Fruit fly (Drosophila melanogaster) whole organism, embryonic: ENCODE measurements around the gene CG10031.

Experiments
- Bdp1 ChIP-seq: fragments of 200-800 bp; sonication (Bioruptor generic); optimal IDR thresholded peaks from 3 replicates; lab custom pipeline; 2016; ENCODE audit warnings: missing biosample characterization, missing genetic modification characterization
- CG10366 ChIP-seq: fragments of 200-800 bp; sonication (Bioruptor generic); IDR thresholded peaks from 2 replicates; pipeline ENCODE4 v1.3.6; 2022; ENCODE audit warnings: missing biosample characterization, missing genetic modification characterization
- CG10654 ChIP-seq: fragments of 200-800 bp; sonication (Bioruptor generic); optimal IDR thresholded peaks from 2 replicates; lab custom pipeline; 2016; ENCODE audit warnings: missing biosample characterization, missing genetic modification characterization
- CG12659 ChIP-seq: fragments of 200-800 bp; sonication (Bioruptor generic); optimal IDR thresholded peaks from 3 replicates; lab custom pipeline; 2017; ENCODE audit warnings: mild to moderate bottlenecking, missing biosample characterization, missing genetic modification reagents, missing genetic modification characterization
- CG13775 ChIP-seq: fragments of 200-800 bp; sonication (Bioruptor generic); optimal IDR thresholded peaks from 3 replicates; lab custom pipeline; 2017; ENCODE audit warnings: missing biosample characterization, mild to moderate bottlenecking, missing genetic modification characterization
- CG15514 ChIP-seq: fragments of 200-800 bp; sonication (Bioruptor generic); optimal IDR thresholded peaks from 3 replicates; lab custom pipeline; 2017; ENCODE audit warnings: missing biosample characterization, missing genetic modification characterization, mild to moderate bottlenecking, moderate library complexity, missing genetic modification reagents
- CG15601 ChIP-seq: fragments of 200-800 bp; sonication (Bioruptor generic); optimal IDR thresholded peaks from 3 replicates; lab custom pipeline; 2019; ENCODE audit warnings: missing biosample characterization, mild to moderate bottlenecking, missing genetic modification characterization, moderate library complexity
- CG17385 ChIP-seq: fragments of 200-800 bp; sonication (Bioruptor generic); optimal IDR thresholded peaks from 3 replicates; lab custom pipeline; 2018; ENCODE audit warnings: missing biosample characterization, mild to moderate bottlenecking, missing genetic modification characterization
- CG2199 ChIP-seq: fragments of 200-800 bp; sonication (Bioruptor generic); IDR thresholded peaks from 3 replicates; pipeline ENCODE4 v1.3.6; 2022; ENCODE audit warnings: missing biosample characterization, missing genetic modification characterization
- CG31441 ChIP-seq: fragments of 200-800 bp; sonication (Bioruptor generic); IDR thresholded peaks from 2 replicates; pipeline ENCODE4 v1.3.6; 2022; ENCODE audit warnings: missing biosample characterization, missing genetic modification characterization
- CG3281 ChIP-seq: fragments of 200-800 bp; sonication (Bioruptor generic); optimal IDR thresholded peaks from 3 replicates; lab custom pipeline; 2017; ENCODE audit warnings: missing biosample characterization, mild to moderate bottlenecking, missing genetic modification characterization
- CG5180 ChIP-seq: fragments of 200-800 bp; sonication (Bioruptor generic); optimal IDR thresholded peaks from 3 replicates; lab custom pipeline; 2017; ENCODE audit warnings: missing biosample characterization, missing genetic modification characterization, mild to moderate bottlenecking, moderate library complexity, missing genetic modification reagents
- CG6254 ChIP-seq: fragments of 200-800 bp; sonication (Bioruptor generic); optimal IDR thresholded peaks from 3 replicates; lab custom pipeline; 2017; ENCODE audit warnings: mild to moderate bottlenecking, missing biosample characterization, missing genetic modification reagents, missing genetic modification characterization
- CG8089 ChIP-seq: fragments of 200-800 bp; sonication (Bioruptor generic); optimal IDR thresholded peaks from 3 replicates; lab custom pipeline; 2016; ENCODE audit warnings: missing biosample characterization, missing genetic modification characterization
- CG9215 ChIP-seq: fragments of 200-800 bp; sonication (Bioruptor generic); IDR thresholded peaks from 2 replicates; pipeline ENCODE4 v1.3.6; 2022; ENCODE audit warnings: missing biosample characterization, missing genetic modification characterization
- CkIIα-i1 ChIP-seq: fragments of 200-800 bp; sonication (Bioruptor generic); IDR thresholded peaks from 2 replicates; pipeline ENCODE4 v1.3.6; 2022; ENCODE audit warnings: missing biosample characterization, missing genetic modification characterization
- Dek ChIP-seq: fragments of 200-800 bp; sonication (Bioruptor generic); optimal IDR thresholded peaks from 3 replicates; lab custom pipeline; 2019; ENCODE audit warnings: missing biosample characterization, mild to moderate bottlenecking, missing genetic modification characterization, moderate library complexity
- Dref ChIP-seq: fragments of 200-800 bp; sonication (Bioruptor generic); IDR thresholded peaks from 2 replicates; pipeline ENCODE4 v1.3.6; 2022; ENCODE audit warnings: missing biosample characterization, missing genetic modification characterization
- E2f2 ChIP-seq: fragments of 200-800 bp; sonication (Bioruptor generic); IDR thresholded peaks from 2 replicates; pipeline ENCODE4 v1.3.6; 2022; ENCODE audit warnings: missing biosample characterization, missing genetic modification characterization
- H2.0 ChIP-seq: fragments of 200-800 bp; sonication (Bioruptor generic); IDR thresholded peaks from 2 replicates; pipeline ENCODE4 v1.3.6; 2022; ENCODE audit warnings: missing biosample characterization, missing genetic modification characterization
- HLHmδ ChIP-seq: fragments of 200-800 bp; sonication (Bioruptor generic); optimal IDR thresholded peaks from 2 replicates; lab custom pipeline; 2018; ENCODE audit warnings: missing biosample characterization, mild to moderate bottlenecking, missing genetic modification characterization, moderate library complexity
- Lim3 ChIP-seq: fragments of 200-800 bp; sonication (Bioruptor generic); IDR thresholded peaks from 2 replicates; pipeline ENCODE4 v1.3.6; 2022; ENCODE audit warnings: missing biosample characterization, missing genetic modification characterization
- Mad ChIP-seq: fragments of 200-800 bp; sonication (Bioruptor generic); optimal IDR thresholded peaks from 2 replicates; lab custom pipeline; 2016; ENCODE audit warnings: missing biosample characterization, missing genetic modification characterization
- Med ChIP-seq: fragments of 200-800 bp; sonication (Bioruptor generic); peaks from one replicate; lab custom pipeline; 2016; ENCODE audit warnings: missing biosample characterization, missing genetic modification characterization, mild to moderate bottlenecking, inconsistent platforms, moderate library complexity
- Opbp ChIP-seq: fragments of 200-800 bp; sonication (Bioruptor generic); IDR thresholded peaks from 3 replicates; pipeline ENCODE4 v1.3.6; 2022; ENCODE audit warnings: missing biosample characterization, missing genetic modification characterization; ENCODE audit not compliant: partially characterized antibody
- Optix ChIP-seq: fragments of 200-800 bp; sonication (Bioruptor generic); IDR thresholded peaks from 3 replicates; pipeline ENCODE4 v1.3.6; 2022; ENCODE audit warnings: missing biosample characterization, missing genetic modification characterization
- Poxn ChIP-seq: fragments of 200-800 bp; sonication (Bioruptor generic); IDR thresholded peaks from 2 replicates; pipeline ENCODE4 v1.3.6; 2022; ENCODE audit warnings: missing biosample characterization, missing genetic modification characterization
- Ptx1 ChIP-seq: fragments of 200-800 bp; sonication (Bioruptor generic); IDR thresholded peaks from 2 replicates; pipeline ENCODE4 v1.3.6; 2022; ENCODE audit warnings: missing biosample characterization, missing genetic modification characterization
- Six4 ChIP-seq: fragments of 200-800 bp; sonication (Bioruptor generic); optimal IDR thresholded peaks from 2 replicates; lab custom pipeline; 2016; ENCODE audit warnings: missing biosample characterization, missing genetic modification characterization
- Xbp1 ChIP-seq: fragments of 200-800 bp; sonication (Bioruptor generic); optimal IDR thresholded peaks from 3 replicates; lab custom pipeline; 2016; ENCODE audit warnings: missing biosample characterization, mild to moderate bottlenecking, missing genetic modification characterization
- br ChIP-seq: fragments of >200 bp; optimal IDR thresholded peaks from 2 replicates; lab custom pipeline; 2017
- cg ChIP-seq: fragments of 200-800 bp; sonication (Bioruptor generic); optimal IDR thresholded peaks from 3 replicates; lab custom pipeline; 2019; ENCODE audit warnings: missing biosample characterization, mild to moderate bottlenecking, missing genetic modification characterization, moderate library complexity
- corto ChIP-seq: fragments of 200-800 bp; sonication (Bioruptor generic); optimal IDR thresholded peaks from 2 replicates; lab custom pipeline; 2016; ENCODE audit warnings: missing biosample characterization, mild to moderate bottlenecking, missing genetic modification characterization, moderate library complexity
- dpn ChIP-seq, 2 experiments: fragments of 200-800 bp; sonication (Bioruptor generic); optimal IDR thresholded peaks; 3 replicates each; lab custom pipeline; 2016; ENCODE audit warnings: missing biosample characterization in 2 of 2, missing genetic modification characterization in 2 of 2
- esg ChIP-seq: fragments of 200-800 bp; sonication (Bioruptor generic); conservative IDR thresholded peaks from 2 replicates; pipeline ENCODE4 v1.3.6; 2022; ENCODE audit warnings: missing biosample characterization, missing genetic modification characterization
- exex ChIP-seq: fragments of 200-800 bp; sonication (Bioruptor generic); optimal IDR thresholded peaks from 4 replicates; lab custom pipeline; 2018; ENCODE audit warnings: missing biosample characterization, mild to moderate bottlenecking, missing genetic modification characterization, moderate library complexity
- her ChIP-seq: fragments of 200-800 bp; sonication (Bioruptor generic); optimal IDR thresholded peaks from 2 replicates; lab custom pipeline; 2016; ENCODE audit warnings: missing biosample characterization, missing genetic modification characterization
- jumu ChIP-seq: fragments of 200-800 bp; sonication (Bioruptor generic); optimal IDR thresholded peaks from 3 replicates; lab custom pipeline; 2016; ENCODE audit warnings: missing biosample characterization, missing genetic modification characterization
- nmo ChIP-seq: fragments of 200-800 bp; sonication (Bioruptor generic); optimal IDR thresholded peaks from 2 replicates; lab custom pipeline; 2018; ENCODE audit warnings: missing biosample characterization, mild to moderate bottlenecking, missing genetic modification characterization, moderate library complexity
- org-1 ChIP-seq: fragments of 200-800 bp; sonication (Bioruptor generic); optimal IDR thresholded peaks from 2 replicates; lab custom pipeline; 2017; ENCODE audit warnings: missing biosample characterization, missing genetic modification characterization
- pan ChIP-seq, 4 experiments: fragments of >200 bp in 3 of 4; fragments of 200-800 bp in 1 of 4; sonication (Bioruptor generic) in 1 of 4; optimal IDR thresholded peaks in 3 of 4; IDR thresholded peaks in 1 of 4; 2 replicates each; pipeline versions ENCODE4 v1.3.6 to Lab custom; 2017 to 2022; ENCODE audit warnings: missing biosample characterization in 2 of 4, missing genetic modification characterization in 2 of 4, mixed read lengths in 1 of 4
- pros ChIP-seq: fragments of 200-800 bp; sonication (Bioruptor generic); optimal IDR thresholded peaks from 3 replicates; lab custom pipeline; 2019; ENCODE audit warnings: missing biosample characterization, mild to moderate bottlenecking, missing genetic modification characterization, moderate library complexity
- shn ChIP-seq: fragments of 200-800 bp; sonication (Bioruptor generic); optimal IDR thresholded peaks from 3 replicates; lab custom pipeline; 2016; ENCODE audit warnings: missing biosample characterization, missing genetic modification characterization
- sr ChIP-seq: fragments of 200-800 bp; sonication (Bioruptor generic); IDR thresholded peaks from 3 replicates; pipeline ENCODE4 v1.3.6; 2022; ENCODE audit warnings: missing biosample characterization, missing genetic modification characterization
- tll ChIP-seq, 2 experiments: fragments of 200-800 bp in 1 of 2; fragments of >200 bp in 1 of 2; sonication (Bioruptor generic) in 1 of 2; optimal IDR thresholded peaks; 2 replicates each; lab custom pipeline; 2017 to 2019; ENCODE audit warnings: missing biosample characterization in 2 of 2, missing genetic modification characterization in 2 of 2, mild to moderate bottlenecking in 1 of 2, moderate library complexity in 1 of 2
- twi ChIP-seq: fragments of 200-800 bp; optimal IDR thresholded peaks from 2 replicates; lab custom pipeline; 2019; ENCODE audit warnings: missing biosample characterization, mild to moderate bottlenecking, missing genetic modification characterization, moderate library complexity
- vnd ChIP-seq: fragments of 200-800 bp; sonication (Bioruptor generic); IDR thresholded peaks from 3 replicates; pipeline ENCODE4 v1.3.6; 2022; ENCODE audit warnings: missing biosample characterization, missing genetic modification characterization; ENCODE audit not compliant: partially characterized antibody

Gene CG10031

dm6 chr2L:3662307-3662795, 36.5 kb downstream of the CG10031 start, which contains the start of gene Drgx (continued):
- TF ChIP-seq CkIIα-i1 (no peak), Med (GFP tag; lab: Kevin White, UChicago) (no peak), CG15601 (tag; lab: Kevin White, UChicago) (no peak), Xbp1 (no peak), pros (GFP tag; lab: Kevin White, UChicago) (peak; percentile 66)

- TF ChIP-seq twi (peak; percentile 35), org-1 (GFP tag; lab: Kevin White, UChicago) (no peak), E2f2 (GFP tag; lab: Robert Waterston, UW) (peak; percentile 53), her (GFP tag; lab: Kevin White, UChicago) (peak; percentile 57), Dek (tag; lab: Kevin White, UChicago) (peak; percentile 31), cg (peak; percentile 50), vnd (no peak), pan (optimal IDR thresholded peaks at IDR 0.05; lab: Kevin White, UChicago) (no peak), pan (GFP tag; optimal IDR thresholded peaks at IDR 0.05 in 1 of 2, IDR thresholded peaks at IDR 0.05 in 1 of 2) (peak in 1 of 2 experiments; percentile 35), shn (no peak), H2.0 (GFP tag; lab: Robert Waterston, UW) (no peak), Optix (GFP tag; lab: Robert Waterston, UW) (peak; percentile 61; the same call in 2 of the 3 replicates), tll (GFP tag; optimal IDR thresholded peaks at IDR 0.05; lab: Kevin White, UChicago) (no peak), Mad (GFP tag; lab: Kevin White, UChicago) (no peak), CG9215 (no peak), dpn (GFP tag; optimal IDR thresholded peaks at IDR 0.05; lab: Kevin White, UChicago) (peak; percentile 43 to 71), jumu (no peak), nmo (GFP tag; lab: Kevin White, UChicago) (peak; percentile 79), Bdp1 (GFP tag; lab: Kevin White, UChicago) (no peak), CG5180 (GFP tag; lab: Kevin White, UChicago) (no peak), CG13775 (GFP tag; lab: Kevin White, UChicago) (no peak), Dref (GFP tag; lab: Robert Waterston, UW) (no peak), CG10654 (peak; percentile 55), CG6254 (GFP tag; lab: Kevin White, UChicago) (no peak), Ptx1 (peak; percentile 53), CG12659 (GFP tag; lab: Kevin White, UChicago) (peak; percentile 32), CG10366 (GFP tag; lab: Robert Waterston, UW) (peak; percentile 18; the same call in 1 of the 2 replicates), HLHmδ (GFP tag; lab: Kevin White, UChicago) (no peak), esg (GFP tag; lab: Robert Waterston, UW) (no peak), Lim3 (no peak), CkIIα-i1 (no peak), Opbp (GFP tag; lab: Robert Waterston, UW) (peak; percentile 69), Six4 (peak; percentile 6), CG17385 (GFP tag; lab: Kevin White, UChicago) (peak; percentile 24), corto (no peak), CG3281 (GFP tag; lab: Kevin White, UChicago) (no peak), br (no peak), sr (GFP tag; lab: Robert Waterston, UW) (no peak), CG31441 (GFP tag; lab: Robert Waterston, UW) (peak; percentile 8; the same call in 1 of the 2 replicates), CG15514 (GFP tag; lab: Kevin White, UChicago) (peak; percentile 38), exex (tag; lab: Kevin White, UChicago) (no peak), CG2199 (peak; percentile 73; the same call in 1 of the 3 replicates), Poxn (no peak), CG8089 (peak; percentile 21)
Observed at dm6 chr2L:3657349-3658142, 41.3 kb downstream of the CG10031 start.
